Worm (Caenorhabditis elegans) whole organism, L1 larva: ENCODE measurements around the gene T10H10.2.

Experiments
- ama-1 ChIP-seq: fragments of 150-350 bp; optimal IDR thresholded peaks from 2 replicates; lab custom pipeline; 2014
- efl-3 ChIP-seq: fragments of 200-800 bp; sonication (Bioruptor generic); optimal IDR thresholded peaks from 2 replicates; lab custom pipeline; 2018; ENCODE audit warnings: mild to moderate bottlenecking, missing genetic modification characterization, missing compliant biosample characterization
- elt-2 ChIP-seq: sonication (generic microtip); optimal IDR thresholded peaks from 2 replicates; lab custom pipeline; 2016; ENCODE audit warnings: missing genetic modification characterization, mild to moderate bottlenecking, inconsistent platforms, missing compliant biosample characterization, missing genetic modification reagents
- hlh-4 ChIP-seq: sonication (generic microtip); optimal IDR thresholded peaks from 2 replicates; lab custom pipeline; 2016; ENCODE audit warnings: mild to moderate bottlenecking, missing genetic modification characterization, missing compliant biosample characterization
- lin-13 ChIP-seq: fragments of 150-350 bp; optimal IDR thresholded peaks from 2 replicates; lab custom pipeline; 2014; ENCODE audit warnings: missing biosample characterization, missing genetic modification reagents, missing genetic modification characterization
- lin-39 ChIP-seq: fragments of 150-350 bp; optimal IDR thresholded peaks from 2 replicates; lab custom pipeline; 2014; ENCODE audit warnings: missing biosample characterization, missing genetic modification reagents, missing genetic modification characterization
- nhr-237 ChIP-seq: fragments of 150-350 bp; optimal IDR thresholded peaks from 2 replicates; lab custom pipeline; 2014; ENCODE audit warnings: missing biosample characterization, missing genetic modification characterization
- nhr-76 ChIP-seq: sonication (generic microtip); optimal IDR thresholded peaks from 2 replicates; lab custom pipeline; 2017; ENCODE audit warnings: missing biosample characterization, missing genetic modification characterization
- nhr-84 ChIP-seq: sonication (generic microtip); optimal IDR thresholded peaks from 2 replicates; lab custom pipeline; 2017; ENCODE audit warnings: missing biosample characterization, missing genetic modification characterization
- nhr-90 ChIP-seq: sonication (generic microtip); optimal IDR thresholded peaks from 2 replicates; lab custom pipeline; 2016; ENCODE audit warnings: mild to moderate bottlenecking, missing genetic modification characterization, missing compliant biosample characterization; ENCODE audit not compliant: poor library complexity
- pag-3 ChIP-seq: sonication (generic microtip); optimal IDR thresholded peaks from 2 replicates; lab custom pipeline; 2017; ENCODE audit warnings: missing genetic modification characterization, mild to moderate bottlenecking, missing compliant biosample characterization, antibody characterized with exemption, borderline replicate concordance; ENCODE audit not compliant: insufficient read depth
- pax-3 ChIP-seq: fragments of 200-800 bp; sonication (Bioruptor generic); optimal IDR thresholded peaks from 2 replicates; lab custom pipeline; 2018; ENCODE audit warnings: mild to moderate bottlenecking, missing genetic modification characterization, moderate library complexity, missing compliant biosample characterization
- unc-62 ChIP-seq: fragments of 150-350 bp; optimal IDR thresholded peaks from 2 replicates; lab custom pipeline; 2014; ENCODE audit warnings: missing biosample characterization, missing genetic modification reagents, missing genetic modification characterization
- ztf-11 ChIP-seq, 2 experiments: sonication (generic microtip); optimal IDR thresholded peaks; 2 replicates each; lab custom pipeline; 2016 to 2017; ENCODE audit warnings: missing genetic modification characterization in 2 of 2, missing biosample characterization in 1 of 2, missing compliant biosample characterization in 1 of 2

ce11 chrX:2316205-2316604, 21.7 kb downstream of the T10H10.2 start:
- TF ChIP-seq nhr-90 (tag; lab: Kevin White, UChicago): peak; percentile 48
- no peak for TF ChIP-seq lin-13
- no peak for TF ChIP-seq hlh-4
- TF ChIP-seq nhr-237 (tag; lab: Kevin White, UChicago): no peak
- no peak for TF ChIP-seq nhr-84 (tag; lab: Kevin White, UChicago)
- no peak for TF ChIP-seq nhr-76 (tag; lab: Kevin White, UChicago)
- TF ChIP-seq efl-3 (GFP tag; lab: Kevin White, UChicago): no peak
- TF ChIP-seq unc-62 (GFP tag; lab: Kevin White, UChicago): no peak
- no peak for TF ChIP-seq ama-1 (lab: Kevin White, UChicago)
- no peak for TF ChIP-seq pag-3
- TF ChIP-seq lin-39 (tag; lab: Kevin White, UChicago): no peak
- TF ChIP-seq elt-2: peak; percentile 24
- TF ChIP-seq ztf-11 (tag; optimal IDR thresholded peaks at IDR 0.05; lab: Kevin White, UChicago): no peak
- TF ChIP-seq pax-3 (tag; lab: Kevin White, UChicago): no peak
